Fruit fly (Drosophila melanogaster): ENCODE data around the gene Art6.

Gene Art6

DNA sequence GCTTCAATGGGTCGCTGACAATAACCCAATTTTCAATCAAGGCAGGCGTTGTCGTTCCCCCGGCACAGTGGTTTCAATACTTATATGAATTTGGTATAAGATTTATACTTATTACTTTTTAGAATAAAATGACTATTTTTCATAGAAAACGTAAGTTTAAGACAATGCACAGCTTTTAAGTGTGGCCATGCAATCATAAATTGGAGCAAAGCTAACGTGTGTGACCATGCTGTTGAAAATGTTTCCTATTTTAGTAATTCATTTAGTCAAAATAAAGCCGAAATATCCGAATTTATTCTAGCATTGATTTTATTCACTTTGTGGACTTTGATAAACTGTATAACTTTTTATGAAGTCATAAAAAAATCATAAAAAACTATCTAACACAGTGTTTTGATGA is 41.0 kb upstream of the Art6 start:
- TF ChIP-seq toy (GFP tag; IDR thresholded peaks at IDR 0.05) (no peak), ham (GFP tag; IDR thresholded peaks at IDR 0.05) (no peak), gce (GFP tag; IDR thresholded peaks at IDR 0.05) (no peak), Lhr (GFP tag; optimal IDR thresholded peaks at IDR 0.05) (no peak), Abd-B (GFP tag; optimal IDR thresholded peaks at IDR 0.05) (peak; percentile 66), tin (GFP tag; optimal IDR thresholded peaks at IDR 0.05) (no peak), z (GFP tag; IDR thresholded peaks at IDR 0.05) (no peak), CG10274 (GFP tag; optimal IDR thresholded peaks at IDR 0.05) (no peak), tna (GFP tag; IDR thresholded peaks at IDR 0.05; ENCODE audit: partially characterized antibody) (no peak), CG6689 (GFP tag; IDR thresholded peaks at IDR 0.05) (no peak), CG4730 (GFP tag; IDR thresholded peaks at IDR 0.05) (no peak), Mrtf (GFP tag; IDR thresholded peaks at IDR 0.05) (no peak), CG14965 (GFP tag; optimal IDR thresholded peaks at IDR 0.05; ENCODE audit: borderline replicate concordance) (no peak), CG6254 (GFP tag; optimal IDR thresholded peaks at IDR 0.05) (no peak), Atf6 (GFP tag; IDR thresholded peaks at IDR 0.05) (no peak), CG11695 (GFP tag; IDR thresholded peaks at IDR 0.05) (no peak), CG7987 (GFP tag; optimal IDR thresholded peaks at IDR 0.05) (no peak), CG16863 (GFP tag; optimal IDR thresholded peaks at IDR 0.05) (no peak), Dfd (GFP tag; optimal IDR thresholded peaks at IDR 0.05) (no peak), CG6765 (GFP tag; optimal IDR thresholded peaks at IDR 0.05) (no peak), CG8944 (GFP tag; optimal IDR thresholded peaks at IDR 0.05) (no peak), NK7.1 (GFP tag; optimal IDR thresholded peaks at IDR 0.05) (no peak), ssp (GFP tag; IDR thresholded peaks at IDR 0.05) (no peak), MBD-R2 (GFP tag; IDR thresholded peaks at IDR 0.05) (no peak), amos (GFP tag; IDR thresholded peaks at IDR 0.05; ENCODE audit: partially characterized antibody) (no peak), klu (GFP tag; IDR thresholded peaks at IDR 0.05) (no peak), CG11456 (GFP tag; IDR thresholded peaks at IDR 0.05) (no peak), CG17802 (tag; optimal IDR thresholded peaks at IDR 0.05) (no peak), NC2α (GFP tag; optimal IDR thresholded peaks at IDR 0.05) (no peak), CG1024 (GFP tag; IDR thresholded peaks at IDR 0.05) (no peak), CG8290 (GFP tag; optimal IDR thresholded peaks at IDR 0.05) (no peak), CG8290 (tag; optimal IDR thresholded peaks at IDR 0.05) (no peak), CG4424 (GFP tag; optimal IDR thresholded peaks at IDR 0.05) (peak; percentile 31), Trl (optimal IDR thresholded peaks at IDR 0.05) (no peak), Trl (GFP tag; optimal IDR thresholded peaks at IDR 0.05) (no peak), CG10267 (tag; optimal IDR thresholded peaks at IDR 0.05) (no peak), Eip74EF (GFP tag; optimal IDR thresholded peaks at IDR 0.05) (no peak), vnd (GFP tag; IDR thresholded peaks at IDR 0.05; ENCODE audit: partially characterized antibody) (no peak), cad (GFP tag; optimal IDR thresholded peaks at IDR 0.05) (no peak), tap (tag; optimal IDR thresholded peaks at IDR 0.05) (peak; percentile 11), CG17186 (GFP tag; optimal IDR thresholded peaks at IDR 0.05) (no peak), vvl (GFP tag; IDR thresholded peaks at IDR 0.05) (no peak), Doc2 (GFP tag; IDR thresholded peaks at IDR 0.05) (no peak), CG43689 (GFP tag; IDR thresholded peaks at IDR 0.05) (no peak), nmo (GFP tag; optimal IDR thresholded peaks at IDR 0.05) (peak; percentile 39), Ada2b (GFP tag; IDR thresholded peaks at IDR 0.05) (no peak), CG42726 (GFP tag; IDR thresholded peaks at IDR 0.05; ENCODE audit: partially characterized antibody) (no peak), CG31441 (GFP tag; IDR thresholded peaks at IDR 0.05) (peak; percentile 26; the same call in 1 of the 2 replicates), wek (GFP tag; optimal IDR thresholded peaks at IDR 0.05) (no peak), pho (GFP tag; optimal IDR thresholded peaks at IDR 0.05) (no peak), CG12391 (tag; optimal IDR thresholded peaks at IDR 0.05) (peak; percentile 14), HHEX (GFP tag; optimal IDR thresholded peaks at IDR 0.05) (no peak), CG3163 (GFP tag; optimal IDR thresholded peaks at IDR 0.05) (no peak)
